Fruit fly (Drosophila melanogaster): Measurements from ENCODE around the gene Shaw.

- TF ChIP-seq h (GFP tag; optimal IDR thresholded peaks at IDR 0.05), result no peak
- TF ChIP-seq tai (GFP tag; optimal IDR thresholded peaks at IDR 0.05), result no peak
- TF ChIP-seq sv (GFP tag; optimal IDR thresholded peaks at IDR 0.05), result no peak
- no peak for TF ChIP-seq Rel (GFP tag; optimal IDR thresholded peaks at IDR 0.05)
- no peak for TF ChIP-seq Rel (tag; optimal IDR thresholded peaks at IDR 0.05)
- no peak for TF ChIP-seq rgr (GFP tag; optimal IDR thresholded peaks at IDR 0.05)
- TF ChIP-seq lola (GFP tag; optimal IDR thresholded peaks at IDR 0.05), result no peak
- no peak for TF ChIP-seq usp (GFP tag; optimal IDR thresholded peaks at IDR 0.05)
- TF ChIP-seq CrebA (GFP tag; optimal IDR thresholded peaks at IDR 0.05; ENCODE audit: borderline replicate concordance), result no peak
- no peak for TF ChIP-seq psq (GFP tag; optimal IDR thresholded peaks at IDR 0.05)
Measured at dm6 chr2L:3737003-3737662, 19.1 kb downstream of the Shaw start.

All from whole organism, wandering third instar larva.